Fruit fly (Drosophila melanogaster) whole organism, prepupa: ENCODE measurements around the gene CG3618.

Experiments
- Blimp-1 ChIP-seq: fragments of 200-800 bp; sonication (Bioruptor generic); optimal IDR thresholded peaks from 3 replicates; lab custom pipeline; 2017; ENCODE audit warnings: missing biosample characterization, missing genetic modification characterization, mild to moderate bottlenecking, moderate library complexity, missing genetic modification reagents
- CG10669 ChIP-seq: fragments of 200-800 bp; sonication (Bioruptor generic); optimal IDR thresholded peaks from 3 replicates; lab custom pipeline; 2018; ENCODE audit warnings: missing biosample characterization, mild to moderate bottlenecking, missing genetic modification characterization, moderate library complexity
- CG11762 ChIP-seq: fragments of 200-800 bp; sonication (Bioruptor generic); optimal IDR thresholded peaks from 3 replicates; lab custom pipeline; 2016; ENCODE audit warnings: missing biosample characterization, missing genetic modification characterization; ENCODE audit not compliant: insufficient read depth
- CG15336 ChIP-seq: fragments of 200-800 bp; sonication (Bioruptor generic); IDR thresholded peaks from 2 replicates; pipeline ENCODE4 v1.3.6; 2022; ENCODE audit warnings: missing biosample characterization, missing genetic modification characterization
- CG1621 ChIP-seq: fragments of 200-800 bp; sonication (Bioruptor generic); optimal IDR thresholded peaks from 3 replicates; lab custom pipeline; 2018; ENCODE audit warnings: missing biosample characterization, mild to moderate bottlenecking, missing genetic modification characterization
- CG3032 ChIP-seq: fragments of 200-800 bp; optimal IDR thresholded peaks from 2 replicates; lab custom pipeline; 2019; ENCODE audit warnings: missing biosample characterization, mild to moderate bottlenecking, missing genetic modification characterization, moderate library complexity
- CG31627 ChIP-seq: fragments of 200-800 bp; sonication (Bioruptor generic); optimal IDR thresholded peaks from 3 replicates; lab custom pipeline; 2016; ENCODE audit warnings: missing biosample characterization, missing genetic modification characterization
- CG32006 ChIP-seq: fragments of 200-800 bp; sonication (Bioruptor generic); optimal IDR thresholded peaks from 3 replicates; lab custom pipeline; 2017; ENCODE audit warnings: missing biosample characterization, mild to moderate bottlenecking, missing genetic modification characterization
- CG3919 ChIP-seq: fragments of 200-800 bp; sonication (Bioruptor generic); optimal IDR thresholded peaks from 3 replicates; lab custom pipeline; 2016; ENCODE audit warnings: missing biosample characterization, missing genetic modification characterization
- CG4318 ChIP-seq: fragments of 200-800 bp; sonication (Bioruptor generic); optimal IDR thresholded peaks from 3 replicates; lab custom pipeline; 2017; ENCODE audit warnings: missing biosample characterization, mild to moderate bottlenecking, missing genetic modification characterization
- CG6276 ChIP-seq: fragments of 200-800 bp; sonication (Bioruptor generic); optimal IDR thresholded peaks from 2 replicates; lab custom pipeline; 2017; ENCODE audit warnings: missing biosample characterization, mild to moderate bottlenecking, missing genetic modification characterization
- CG6808 ChIP-seq: fragments of 200-800 bp; sonication (Bioruptor generic); optimal IDR thresholded peaks from 3 replicates; lab custom pipeline; 2017; ENCODE audit warnings: missing biosample characterization, missing genetic modification characterization, mild to moderate bottlenecking, moderate library complexity, missing genetic modification reagents
- CG6854 ChIP-seq: fragments of 200-800 bp; sonication (Bioruptor generic); optimal IDR thresholded peaks from 2 replicates; lab custom pipeline; 2017; ENCODE audit warnings: missing biosample characterization, mild to moderate bottlenecking, missing genetic modification characterization
- CG7368 ChIP-seq: fragments of 200-800 bp; sonication (Bioruptor generic); optimal IDR thresholded peaks from 3 replicates; lab custom pipeline; 2016; ENCODE audit warnings: missing biosample characterization, missing genetic modification characterization
- CG8119 ChIP-seq: fragments of 200-800 bp; sonication (Bioruptor generic); IDR thresholded peaks from 3 replicates; pipeline ENCODE4 v1.3.6; 2022; ENCODE audit warnings: missing biosample characterization, missing genetic modification characterization
- CG8632 ChIP-seq: fragments of 200-800 bp; sonication (Bioruptor generic); optimal IDR thresholded peaks from 3 replicates; lab custom pipeline; 2016; ENCODE audit warnings: missing biosample characterization, missing genetic modification characterization
- CG9139 ChIP-seq: fragments of 200-800 bp; sonication (Bioruptor generic); optimal IDR thresholded peaks from 3 replicates; lab custom pipeline; 2017; ENCODE audit warnings: missing biosample characterization, mild to moderate bottlenecking, missing genetic modification characterization
- Eip75B ChIP-seq: fragments of 200-800 bp; sonication (Bioruptor generic); optimal IDR thresholded peaks from 3 replicates; lab custom pipeline; 2016; ENCODE audit warnings: missing biosample characterization, missing genetic modification characterization
- Eip93F ChIP-seq: fragments of 200-800 bp; sonication (Bioruptor generic); optimal IDR thresholded peaks from 2 replicates; lab custom pipeline; 2016; ENCODE audit warnings: missing biosample characterization, mild to moderate bottlenecking, missing genetic modification characterization
- Ets21C ChIP-seq: fragments of 200-800 bp; sonication (Bioruptor generic); optimal IDR thresholded peaks from 3 replicates; lab custom pipeline; 2016; ENCODE audit warnings: missing biosample characterization, missing genetic modification characterization
- Gug ChIP-seq: fragments of 200-800 bp; sonication (Bioruptor generic); IDR thresholded peaks from 2 replicates; pipeline ENCODE4 v1.3.6; 2022; ENCODE audit warnings: missing biosample characterization, missing genetic modification characterization
- Hr39 ChIP-seq: fragments of 200-800 bp; sonication (Bioruptor generic); optimal IDR thresholded peaks from 2 replicates; lab custom pipeline; 2016; ENCODE audit warnings: missing biosample characterization, missing genetic modification characterization
- Lpt ChIP-seq: fragments of 200-800 bp; sonication (Bioruptor generic); optimal IDR thresholded peaks from 3 replicates; lab custom pipeline; 2016; ENCODE audit warnings: missing biosample characterization, missing genetic modification characterization
- Met ChIP-seq: fragments of 200-800 bp; sonication (Bioruptor generic); optimal IDR thresholded peaks from 3 replicates; lab custom pipeline; 2016; ENCODE audit warnings: missing biosample characterization, missing genetic modification characterization
- Smox ChIP-seq: fragments of 200-800 bp; sonication (Bioruptor generic); optimal IDR thresholded peaks from 3 replicates; lab custom pipeline; 2016; ENCODE audit warnings: missing biosample characterization, missing genetic modification characterization
- Sox14 ChIP-seq: fragments of 200-800 bp; sonication (Bioruptor generic); optimal IDR thresholded peaks from 3 replicates; lab custom pipeline; 2016; ENCODE audit warnings: missing biosample characterization, missing genetic modification characterization
- Sox15 ChIP-seq: fragments of 200-800 bp; sonication (Bioruptor generic); optimal IDR thresholded peaks from 3 replicates; lab custom pipeline; 2016; ENCODE audit warnings: missing biosample characterization, missing genetic modification characterization
- achi ChIP-seq: fragments of 200-800 bp; sonication (Bioruptor generic); optimal IDR thresholded peaks from 3 replicates; lab custom pipeline; 2016; ENCODE audit warnings: missing biosample characterization, missing genetic modification characterization
- cyc ChIP-seq: fragments of 200-800 bp; sonication (Bioruptor generic); optimal IDR thresholded peaks from 3 replicates; lab custom pipeline; 2016; ENCODE audit warnings: missing biosample characterization, missing genetic modification characterization
- dac ChIP-seq: fragments of 200-800 bp; sonication (Bioruptor generic); optimal IDR thresholded peaks from 2 replicates; lab custom pipeline; 2017; ENCODE audit warnings: missing biosample characterization, mild to moderate bottlenecking, missing genetic modification characterization
- dsx ChIP-seq: fragments of 200-800 bp; optimal IDR thresholded peaks from 3 replicates; lab custom pipeline; 2019; ENCODE audit warnings: missing biosample characterization, mild to moderate bottlenecking, missing genetic modification characterization, moderate library complexity; ENCODE audit not compliant: poor library complexity, severe bottlenecking
- esn ChIP-seq: fragments of 200-800 bp; sonication (Bioruptor generic); optimal IDR thresholded peaks from 2 replicates; lab custom pipeline; 2016; ENCODE audit warnings: missing biosample characterization, mild to moderate bottlenecking, missing genetic modification characterization, moderate library complexity
- fd85E ChIP-seq: fragments of 200-800 bp; sonication (Bioruptor generic); optimal IDR thresholded peaks from 3 replicates; lab custom pipeline; 2016; ENCODE audit warnings: missing biosample characterization, missing genetic modification characterization
- fkh ChIP-seq: fragments of 200-800 bp; sonication (Bioruptor generic); optimal IDR thresholded peaks from 3 replicates; lab custom pipeline; 2017; ENCODE audit warnings: missing biosample characterization, mild to moderate bottlenecking, missing genetic modification characterization, moderate library complexity
- lz ChIP-seq: fragments of 200-800 bp; sonication (Bioruptor generic); optimal IDR thresholded peaks from 3 replicates; lab custom pipeline; 2016; ENCODE audit warnings: missing biosample characterization, missing genetic modification characterization
- pdm3 ChIP-seq: fragments of 200-800 bp; sonication (Bioruptor generic); optimal IDR thresholded peaks from 3 replicates; lab custom pipeline; 2016; ENCODE audit warnings: missing biosample characterization, missing genetic modification characterization
- salr ChIP-seq, 2 experiments: fragments of 200-800 bp; sonication (Bioruptor generic); optimal IDR thresholded peaks; 3 replicates each; lab custom pipeline; 2016 to 2018; ENCODE audit warnings: missing biosample characterization in 2 of 2, missing genetic modification characterization in 2 of 2, mild to moderate bottlenecking in 1 of 2
- spab ChIP-seq: fragments of 200-800 bp; sonication (Bioruptor generic); optimal IDR thresholded peaks from 2 replicates; lab custom pipeline; 2017; ENCODE audit warnings: missing biosample characterization, mild to moderate bottlenecking, missing genetic modification characterization, missing genetic modification reagents
- ss ChIP-seq, 2 experiments: fragments of 200-800 bp; sonication (Bioruptor generic); optimal IDR thresholded peaks; 2 replicates in 1 of 2; 3 replicates in 1 of 2; lab custom pipeline; 2017 to 2018; ENCODE audit warnings: mild to moderate bottlenecking in 2 of 2, missing biosample characterization in 2 of 2, missing genetic modification characterization in 2 of 2, moderate library complexity in 1 of 2
- svp ChIP-seq: fragments of 200-800 bp; sonication (Bioruptor generic); peaks from one replicate; lab custom pipeline; 2016; ENCODE audit warnings: missing biosample characterization, missing genetic modification characterization

Gene CG3618

dm6 chr3L:20784812-20785671 is 30.8 kb downstream of the CG3618 start (continued):
- TF ChIP-seq CG7368 (GFP tag; lab: Kevin White, UChicago) (no peak), CG3032 (tag; lab: Kevin White, UChicago) (peak; percentile 88), ss (GFP tag; optimal IDR thresholded peaks at IDR 0.05; lab: Kevin White, UChicago) (peak; percentile 44 to 60), CG10669 (no peak), Met (GFP tag; lab: Kevin White, UChicago) (peak; percentile 55), esn (GFP tag; lab: Kevin White, UChicago) (peak; percentile 64), svp (GFP tag; lab: Kevin White, UChicago) (peak; percentile 59), Sox14 (peak; percentile 43), CG1621 (tag; lab: Kevin White, UChicago) (no peak), Smox (GFP tag; lab: Kevin White, UChicago) (peak; percentile 57), CG3919 (GFP tag; lab: Kevin White, UChicago) (peak; percentile 2), CG4318 (GFP tag; lab: Kevin White, UChicago) (no peak), CG9139 (GFP tag; lab: Kevin White, UChicago) (no peak), CG8119 (GFP tag; lab: Robert Waterston, UW) (peak; percentile 30; the same call in 2 of the 3 replicates), fd85E (GFP tag; lab: Kevin White, UChicago) (no peak), Eip93F (GFP tag; lab: Kevin White, UChicago) (peak; percentile 57), lz (GFP tag; lab: Kevin White, UChicago) (peak; percentile 27), CG6808 (GFP tag; lab: Kevin White, UChicago) (peak; percentile 57), Gug (GFP tag; lab: Robert Waterston, UW) (no peak), cyc (peak; percentile 15), Hr39 (GFP tag; lab: Kevin White, UChicago) (peak; percentile 41), CG11762 (GFP tag; lab: Kevin White, UChicago) (peak; percentile 5), spab (GFP tag; lab: Kevin White, UChicago) (peak; percentile 1), fkh (peak; percentile 6), CG6276 (GFP tag; lab: Kevin White, UChicago) (peak; percentile 36)
- TF ChIP-seq, all 60 proteins: peak for 38

dm6 chr3L:20784394-20784793 is 31.5 kb downstream of the CG3618 start:
- peak; percentile 10 for TF ChIP-seq fkh
- peak; percentile 6; the same call in 1 of the 2 replicates for TF ChIP-seq CG15336 (GFP tag; lab: Robert Waterston, UW)
- TF ChIP-seq Sox15 (GFP tag; lab: Kevin White, UChicago): no peak
- TF ChIP-seq CG1621 (tag; lab: Kevin White, UChicago): peak; percentile 34
- TF ChIP-seq CG7368 (GFP tag; lab: Kevin White, UChicago): no peak

dm6 chr3L:20778224-20779063 is 37.4 kb downstream of the CG3618 start, which contains the start of the genes Pex16 and Pex14:
Gene Pex16, minus strand, starts transcription at chr3L:20778264.
Gene Pex14, plus strand, starts transcription at chr3L:20778799.
- TF ChIP-seq Eip75B (GFP tag; lab: Kevin White, UChicago): no peak
- TF ChIP-seq Met (GFP tag; lab: Kevin White, UChicago): no peak
- peak in 1 of 2 experiments; percentile 51 for TF ChIP-seq salr (GFP tag; optimal IDR thresholded peaks at IDR 0.05; lab: Kevin White, UChicago)
- no peak for TF ChIP-seq CG8632
- TF ChIP-seq CG6854 (GFP tag; lab: Kevin White, UChicago): no peak
- TF ChIP-seq dsx (GFP tag; lab: Kevin White, UChicago): peak; percentile 48
- peak; percentile 75 for TF ChIP-seq Sox14
- TF ChIP-seq ss (GFP tag; optimal IDR thresholded peaks at IDR 0.05; lab: Kevin White, UChicago): peak; percentile 22 to 38
- TF ChIP-seq Ets21C (GFP tag; lab: Kevin White, UChicago): peak; percentile 74
- no peak for TF ChIP-seq CG1621 (tag; lab: Kevin White, UChicago)
- peak; percentile 81 for TF ChIP-seq esn (GFP tag; lab: Kevin White, UChicago)
- peak; percentile 46 for TF ChIP-seq CG11762 (GFP tag; lab: Kevin White, UChicago)
- peak; percentile 55 for TF ChIP-seq achi (GFP tag; lab: Kevin White, UChicago)
- TF ChIP-seq fkh: peak; percentile 27
- peak; percentile 27 for TF ChIP-seq dac
- peak; percentile 38 for TF ChIP-seq CG7368 (GFP tag; lab: Kevin White, UChicago)
- peak; percentile 59 for TF ChIP-seq CG15336 (GFP tag; lab: Robert Waterston, UW)
- TF ChIP-seq cyc: peak; percentile 83
- peak; percentile 78 for TF ChIP-seq pdm3
- TF ChIP-seq CG31627 (GFP tag; lab: Kevin White, UChicago): peak; percentile 86
- peak; percentile 73 for TF ChIP-seq CG3032 (tag; lab: Kevin White, UChicago)
- no peak for TF ChIP-seq CG32006 (GFP tag; lab: Kevin White, UChicago)
- TF ChIP-seq spab (GFP tag; lab: Kevin White, UChicago): no peak
- peak; percentile 12 for TF ChIP-seq Blimp-1 (GFP tag; lab: Kevin White, UChicago)
- peak; percentile 41 for TF ChIP-seq Lpt
- TF ChIP-seq CG6276 (GFP tag; lab: Kevin White, UChicago): peak; percentile 26
